Worm (Caenorhabditis elegans) whole organism, L1 larva: ENCODE measurements around the gene srbc-44.

Source experiments
- ceh-82 ChIP-seq, 3 experiments: fragments of 150-350 bp in 1 of 3; sonication (generic microtip) in 2 of 3; optimal IDR thresholded peaks; 2 replicates each; lab custom pipeline; 2014 to 2017; ENCODE audit warnings: missing biosample characterization in 3 of 3, missing genetic modification characterization in 3 of 3
- ces-1 ChIP-seq: fragments of 150-350 bp; optimal IDR thresholded peaks from 2 replicates; lab custom pipeline; 2014; ENCODE audit warnings: missing biosample characterization, missing genetic modification reagents, missing genetic modification characterization
- egl-13 ChIP-seq: sonication (generic microtip); optimal IDR thresholded peaks from 2 replicates; lab custom pipeline; 2016; ENCODE audit warnings: missing genotype, missing genetic modification reagents, missing genetic modification characterization, missing compliant biosample characterization
- elt-3 ChIP-seq, 6 experiments: fragments of 150-350 bp in 1 of 6; sonication (generic microtip); optimal IDR thresholded peaks; 2 replicates each; lab custom pipeline; 2017 to 2018; ENCODE audit warnings: missing biosample characterization in 6 of 6, missing genetic modification characterization in 6 of 6, inconsistent platforms in 1 of 6
- nhr-76 ChIP-seq: sonication (generic microtip); optimal IDR thresholded peaks from 2 replicates; lab custom pipeline; 2017; ENCODE audit warnings: missing biosample characterization, missing genetic modification characterization
- pag-3 ChIP-seq: sonication (generic microtip); optimal IDR thresholded peaks from 2 replicates; lab custom pipeline; 2017; ENCODE audit warnings: missing genetic modification characterization, mild to moderate bottlenecking, missing compliant biosample characterization, antibody characterized with exemption, borderline replicate concordance; ENCODE audit not compliant: insufficient read depth
- snpc-4 ChIP-seq: fragments of 150-350 bp; optimal IDR thresholded peaks from 2 replicates; lab custom pipeline; 2014; ENCODE audit warnings: missing biosample characterization, missing genetic modification characterization
- snu-23 ChIP-seq: sonication (generic microtip); optimal IDR thresholded peaks from 2 replicates; lab custom pipeline; 2016; ENCODE audit warnings: missing genetic modification characterization, missing compliant biosample characterization
- unc-62 ChIP-seq: fragments of 150-350 bp; optimal IDR thresholded peaks from 2 replicates; lab custom pipeline; 2014; ENCODE audit warnings: missing biosample characterization, missing genetic modification reagents, missing genetic modification characterization
- ztf-11 ChIP-seq, 2 experiments: sonication (generic microtip); optimal IDR thresholded peaks; 2 replicates each; lab custom pipeline; 2016 to 2017; ENCODE audit warnings: missing genetic modification characterization in 2 of 2, missing biosample characterization in 1 of 2, missing compliant biosample characterization in 1 of 2

DNA sequence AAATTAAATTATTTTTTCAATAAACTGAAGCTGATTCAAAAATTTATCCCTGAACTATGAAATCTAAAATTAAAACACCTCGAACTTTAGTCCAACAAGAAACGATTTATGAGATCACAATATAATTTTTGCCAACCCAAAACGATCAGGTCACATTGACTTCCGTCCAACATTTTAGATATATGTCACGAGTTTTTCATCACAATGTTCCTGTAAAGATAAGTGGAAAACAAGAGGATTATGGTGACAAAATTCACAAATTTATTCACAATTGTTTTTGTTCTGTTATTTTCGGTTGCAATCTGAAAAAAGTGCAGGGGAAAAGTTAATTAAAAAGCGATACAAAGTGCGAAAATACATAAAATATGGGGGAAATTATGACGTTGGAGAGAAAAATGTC lies 28.3 kb upstream of the srbc-44 start:
- TF ChIP-seq egl-13, result no peak
- TF ChIP-seq snu-23 (GFP tag; lab: Kevin White, UChicago), result no peak
- no peak for TF ChIP-seq ces-1 (GFP tag; lab: Kevin White, UChicago)
- no peak for TF ChIP-seq ceh-82 (tag; optimal IDR thresholded peaks at IDR 0.05; lab: Kevin White, UChicago)
- no peak for TF ChIP-seq nhr-76
- no peak for TF ChIP-seq snpc-4
- TF ChIP-seq elt-3 (tag; optimal IDR thresholded peaks at IDR 0.05; lab: Kevin White, UChicago), result no peak
- no peak for TF ChIP-seq pag-3
- TF ChIP-seq unc-62 (GFP tag; lab: Kevin White, UChicago), result no peak
- TF ChIP-seq ztf-11 (tag; optimal IDR thresholded peaks at IDR 0.05; lab: Kevin White, UChicago), result no peak
